Worm (Caenorhabditis elegans) whole organism, young adult: ENCODE data around the gene K06H7.1.

Experiments used
- B0019.2 ChIP-seq: fragments of 200-800 bp; sonication (Bioruptor generic); conservative IDR thresholded peaks from 2 replicates; pipeline ENCODE4 v1.3.6; 2022; ENCODE audit warnings: missing genetic modification reagents, missing genetic modification characterization, missing compliant biosample characterization
- B0336.3 ChIP-seq: fragments of 200-800 bp; sonication (Bioruptor generic); IDR thresholded peaks from 2 replicates; pipeline ENCODE4 v1.3.6; 2022; ENCODE audit warnings: missing genetic modification characterization, missing compliant biosample characterization
- C17E4.6 ChIP-seq: fragments of 200-800 bp; sonication (Bioruptor generic); IDR thresholded peaks from 2 replicates; pipeline ENCODE4 v1.3.6; 2022; ENCODE audit warnings: missing genetic modification reagents, missing genetic modification characterization, missing compliant biosample characterization
- D2030.7 ChIP-seq: fragments of 200-800 bp; sonication (Bioruptor generic); IDR thresholded peaks from 2 replicates; pipeline ENCODE4 v1.3.6; 2022; ENCODE audit warnings: missing genetic modification reagents, missing genetic modification characterization, missing compliant biosample characterization
- F10E7.11 ChIP-seq: sonication (generic microtip); optimal IDR thresholded peaks from 2 replicates; lab custom pipeline; 2017; ENCODE audit warnings: mild to moderate bottlenecking, missing genetic modification characterization, moderate library complexity, missing compliant biosample characterization
- F33H1.4 ChIP-seq: fragments of 200-800 bp; sonication (Bioruptor generic); IDR thresholded peaks from 2 replicates; pipeline ENCODE4 v1.3.6; 2022; ENCODE audit warnings: missing genetic modification reagents, missing genetic modification characterization, missing compliant biosample characterization
- F39B2.1 ChIP-seq: fragments of 200-800 bp; sonication (Bioruptor generic); IDR thresholded peaks from 2 replicates; pipeline ENCODE4 v1.3.6; 2022; ENCODE audit warnings: missing genetic modification reagents, missing genetic modification characterization, missing compliant biosample characterization
- F49E8.2 ChIP-seq: sonication (generic microtip); optimal IDR thresholded peaks from 3 replicates; lab custom pipeline; 2017; ENCODE audit warnings: missing genetic modification characterization, mild to moderate bottlenecking, missing compliant biosample characterization, antibody characterized with exemption, moderate library complexity; ENCODE audit not compliant: insufficient read depth
- Y56A3A.18 ChIP-seq: fragments of 200-800 bp; sonication (Bioruptor generic); IDR thresholded peaks from 2 replicates; pipeline ENCODE4 v1.3.6; 2022; ENCODE audit warnings: missing genetic modification reagents, missing genetic modification characterization, missing compliant biosample characterization
- Y67H2A.10 ChIP-seq: fragments of 200-800 bp; sonication (Bioruptor generic); conservative IDR thresholded peaks from 2 replicates; pipeline ENCODE4 v1.3.6; 2022; ENCODE audit warnings: missing genetic modification reagents, missing genetic modification characterization, missing compliant biosample characterization
- Y79H2A.3 ChIP-seq: fragments of 200-800 bp; sonication (Bioruptor generic); conservative IDR thresholded peaks from 2 replicates; pipeline ENCODE4 v1.3.6; 2022; ENCODE audit warnings: missing genetic modification reagents, missing genetic modification characterization, missing compliant biosample characterization
- Y95B8A.8 ChIP-seq: fragments of 200-800 bp; sonication (Bioruptor generic); IDR thresholded peaks from 2 replicates; pipeline ENCODE4 v1.3.6; 2022; ENCODE audit warnings: missing genetic modification reagents, missing genetic modification characterization, missing compliant biosample characterization
- ZK185.1 ChIP-seq: sonication (generic microtip); optimal IDR thresholded peaks from 2 replicates; lab custom pipeline; 2016; ENCODE audit warnings: mild to moderate bottlenecking, missing genetic modification characterization, missing compliant biosample characterization; ENCODE audit not compliant: poor library complexity, severe bottlenecking
- ama-1 ChIP-seq, 3 experiments: fragments of 150-350 bp in 1 of 3; sonication (generic microtip) in 2 of 3; optimal IDR thresholded peaks; 2 replicates each; lab custom pipeline; 2014 to 2018; ENCODE audit warnings: missing biosample characterization in 2 of 3, missing genetic modification characterization in 2 of 3, missing genetic modification reagents in 2 of 3
- aptf-3 ChIP-seq: fragments of 200-800 bp; sonication (Bioruptor generic); IDR thresholded peaks from 2 replicates; pipeline ENCODE4 v1.3.6; 2022; ENCODE audit warnings: missing genetic modification characterization, missing compliant biosample characterization
- athp-1 ChIP-seq: sonication (generic microtip); optimal IDR thresholded peaks from 2 replicates; lab custom pipeline; 2017; ENCODE audit warnings: mild to moderate bottlenecking, missing genetic modification characterization, missing compliant biosample characterization
- attf-3 ChIP-seq: fragments of 200-800 bp; sonication (Bioruptor generic); conservative IDR thresholded peaks from 2 replicates; pipeline ENCODE4 v1.3.6; 2022; ENCODE audit warnings: missing genetic modification reagents, missing genetic modification characterization, missing compliant biosample characterization
- bed-1 ChIP-seq: fragments of 200-800 bp; sonication (Bioruptor generic); IDR thresholded peaks from 2 replicates; pipeline ENCODE4 v1.3.6; 2022; ENCODE audit warnings: missing genetic modification reagents, missing genetic modification characterization, missing compliant biosample characterization
- ceh-58 ChIP-seq: fragments of 200-800 bp; sonication (Bioruptor generic); IDR thresholded peaks from 2 replicates; pipeline ENCODE4 v1.3.6; 2022; ENCODE audit warnings: missing genetic modification characterization, missing compliant biosample characterization
- dpff-1 ChIP-seq: sonication (generic microtip); optimal IDR thresholded peaks from 2 replicates; lab custom pipeline; 2017; ENCODE audit warnings: mild to moderate bottlenecking, missing genetic modification characterization, missing compliant biosample characterization
- dpl-1 ChIP-seq: fragments of 150-350 bp; optimal IDR thresholded peaks from 2 replicates; lab custom pipeline; 2014; ENCODE audit warnings: missing biosample characterization, missing genetic modification reagents, missing genetic modification characterization
- fkh-3 ChIP-seq: sonication (generic microtip); optimal IDR thresholded peaks from 2 replicates; lab custom pipeline; 2016; ENCODE audit warnings: mild to moderate bottlenecking, missing genetic modification characterization, missing compliant biosample characterization
- him-1 ChIP-seq: sonication (generic microtip); optimal IDR thresholded peaks from 2 replicates; lab custom pipeline; 2016; ENCODE audit warnings: missing genotype, missing genetic modification reagents, missing genetic modification characterization, missing compliant biosample characterization
- hmg-20 ChIP-seq: fragments of 200-800 bp; sonication (Bioruptor generic); IDR thresholded peaks from 2 replicates; pipeline ENCODE4 v1.3.6; 2022; ENCODE audit warnings: missing genetic modification reagents, missing genetic modification characterization, missing compliant biosample characterization
- hsf-1 ChIP-seq: fragments of 200-800 bp; sonication (Bioruptor generic); IDR thresholded peaks from 2 replicates; pipeline ENCODE4 v1.3.6; 2022; ENCODE audit warnings: missing genetic modification reagents, missing genetic modification characterization, missing compliant biosample characterization
- lag-1 ChIP-seq: fragments of 200-800 bp; sonication (Bioruptor generic); IDR thresholded peaks from 2 replicates; pipeline ENCODE4 v1.3.6; 2022; ENCODE audit warnings: missing genetic modification reagents, missing genetic modification characterization, missing compliant biosample characterization
- let-526 ChIP-seq: fragments of 200-800 bp; sonication (Bioruptor generic); IDR thresholded peaks from 2 replicates; pipeline ENCODE4 v1.3.6; 2022; ENCODE audit warnings: missing genetic modification reagents, missing genetic modification characterization, missing compliant biosample characterization
- lin-54 ChIP-seq: fragments of 200-800 bp; sonication (Bioruptor generic); optimal IDR thresholded peaks from 2 replicates; lab custom pipeline; 2018; ENCODE audit warnings: mild to moderate bottlenecking, missing genetic modification characterization, missing compliant biosample characterization
- madf-8 ChIP-seq: fragments of 200-800 bp; sonication (Bioruptor generic); conservative IDR thresholded peaks from 2 replicates; pipeline ENCODE4 v1.3.6; 2022; ENCODE audit warnings: missing genetic modification reagents, missing genetic modification characterization, missing compliant biosample characterization
- mcd-1 ChIP-seq: fragments of 200-800 bp; sonication (Bioruptor generic); IDR thresholded peaks from 2 replicates; pipeline ENCODE4 v1.3.6; 2022; ENCODE audit warnings: missing genetic modification reagents, missing genetic modification characterization, missing compliant biosample characterization
- nfyb-1 ChIP-seq: fragments of 200-800 bp; sonication (Bioruptor generic); IDR thresholded peaks from 2 replicates; pipeline ENCODE4 v1.3.6; 2022; ENCODE audit warnings: missing genetic modification reagents, missing genetic modification characterization, missing compliant biosample characterization
- nhr-179 ChIP-seq: sonication (generic microtip); optimal IDR thresholded peaks from 2 replicates; lab custom pipeline; 2016; ENCODE audit warnings: mild to moderate bottlenecking, missing genetic modification characterization, missing compliant biosample characterization
- pha-4 ChIP-seq: fragments of 150-350 bp; sonication (generic microtip); optimal IDR thresholded peaks from 2 replicates; lab custom pipeline; 2014; ENCODE audit warnings: missing biosample characterization, missing genetic modification reagents, missing genetic modification characterization
- rec-8 ChIP-seq, 2 experiments: sonication (generic microtip); optimal IDR thresholded peaks; 2 replicates each; lab custom pipeline; 2016; ENCODE audit warnings: mild to moderate bottlenecking in 2 of 2, missing genetic modification characterization in 2 of 2, missing genetic modification reagents in 2 of 2, missing genotype in 2 of 2, missing biosample characterization in 1 of 2, missing compliant biosample characterization in 1 of 2, moderate library complexity in 1 of 2
- sea-2 ChIP-seq: fragments of 200-800 bp; sonication (Bioruptor generic); IDR thresholded peaks from 2 replicates; pipeline ENCODE4 v1.3.6; 2022; ENCODE audit warnings: missing genetic modification characterization, missing compliant biosample characterization
- snpc-3.4 ChIP-seq: sonication (generic microtip); optimal IDR thresholded peaks from 2 replicates; lab custom pipeline; 2017; ENCODE audit warnings: missing genetic modification characterization, mild to moderate bottlenecking, missing compliant biosample characterization, antibody characterized with exemption, moderate library complexity, missing genotype, missing genetic modification reagents
- snpc-4 ChIP-seq, 5 experiments: fragments of 150-350 bp in 1 of 5; sonication (generic microtip) in 4 of 5; optimal IDR thresholded peaks; 2 replicates each; lab custom pipeline; 2014 to 2018; ENCODE audit warnings: missing genetic modification characterization in 5 of 5, missing biosample characterization in 3 of 5, antibody characterized with exemption in 2 of 5, mild to moderate bottlenecking in 2 of 5, missing compliant biosample characterization in 2 of 5, missing genotype in 2 of 5, moderate library complexity in 2 of 5, missing genetic modification reagents in 1 of 5
- sptf-2 ChIP-seq: fragments of 200-800 bp; sonication (Bioruptor generic); optimal IDR thresholded peaks from 2 replicates; lab custom pipeline; 2018; ENCODE audit warnings: mild to moderate bottlenecking, missing genetic modification characterization, missing compliant biosample characterization
- tbp1 ChIP-seq: fragments of 200-800 bp; sonication (Bioruptor generic); optimal IDR thresholded peaks from 2 replicates; lab custom pipeline; 2018; ENCODE audit warnings: mild to moderate bottlenecking, missing genetic modification characterization, missing compliant biosample characterization
- tbx-9 ChIP-seq: sonication (generic microtip); optimal IDR thresholded peaks from 2 replicates; lab custom pipeline; 2016; ENCODE audit warnings: borderline replicate concordance, missing genetic modification characterization, inconsistent platforms, missing compliant biosample characterization
- tlf-1 ChIP-seq: fragments of 200-800 bp; sonication (Bioruptor generic); optimal IDR thresholded peaks from 2 replicates; lab custom pipeline; 2018; ENCODE audit warnings: mild to moderate bottlenecking, missing genetic modification characterization, missing compliant biosample characterization
- unc-130 ChIP-seq: sonication (generic microtip); optimal IDR thresholded peaks from 2 replicates; lab custom pipeline; 2016; ENCODE audit warnings: missing genetic modification reagents, missing genetic modification characterization, missing compliant biosample characterization
- zim-3 ChIP-seq: sonication (generic microtip); optimal IDR thresholded peaks from 2 replicates; lab custom pipeline; 2017; ENCODE audit warnings: mild to moderate bottlenecking, missing genetic modification characterization, moderate library complexity, missing compliant biosample characterization
- ztf-18 ChIP-seq: sonication (generic microtip); optimal IDR thresholded peaks from 2 replicates; lab custom pipeline; 2016; ENCODE audit warnings: missing genotype, mild to moderate bottlenecking, missing genetic modification characterization, missing compliant biosample characterization
- ztf-28 ChIP-seq: fragments of 200-800 bp; sonication (Bioruptor generic); IDR thresholded peaks from 2 replicates; pipeline ENCODE4 v1.3.6; 2022; ENCODE audit warnings: missing genetic modification reagents, missing genetic modification characterization, missing compliant biosample characterization

The K06H7.1 gene

ce11 chrIII:8129195-8129594 is 30.1 kb downstream of the K06H7.1 start (continued):
- TF ChIP-seq ztf-28 (GFP tag; lab: Robert Waterston, UW), result no peak
- no peak for TF ChIP-seq F10E7.11 (tag; lab: Kevin White, UChicago)
- TF ChIP-seq Y95B8A.8 (GFP tag; lab: Robert Waterston, UW), result no peak
- TF ChIP-seq sea-2 (GFP tag; lab: Robert Waterston, UW), result no peak
- TF ChIP-seq let-526 (GFP tag; lab: Robert Waterston, UW), result no peak
- TF ChIP-seq C17E4.6 (GFP tag; lab: Robert Waterston, UW), result peak; percentile 31; the same call in 1 of the 2 replicates
- TF ChIP-seq pha-4 (tag; lab: Kevin White, UChicago), result no peak
- peak; percentile 4 for TF ChIP-seq snpc-3.4 (tag; lab: Kevin White, UChicago)
- TF ChIP-seq madf-8 (GFP tag; lab: Robert Waterston, UW), result 0 out of 2 replicates have a peak, but pooled peaks have one; percentile 9
- no peak for TF ChIP-seq attf-3 (GFP tag; lab: Robert Waterston, UW)
- peak; percentile 74 for TF ChIP-seq hsf-1 (GFP tag; lab: Robert Waterston, UW)
- peak; percentile 8 for TF ChIP-seq ztf-18 (tag; lab: Kevin White, UChicago)
- TF ChIP-seq Y56A3A.18 (GFP tag; lab: Robert Waterston, UW), result 0 out of 2 replicates have a peak, but pooled peaks have one; percentile 54
- no peak for TF ChIP-seq fkh-3
- TF ChIP-seq F39B2.1 (GFP tag; lab: Robert Waterston, UW), result peak; percentile 78; the same call in 1 of the 2 replicates
- no peak for TF ChIP-seq Y79H2A.3
- 0 out of 2 replicates have a peak, but pooled peaks have one; percentile 9 for TF ChIP-seq mcd-1 (GFP tag; lab: Robert Waterston, UW)
- peak; percentile 50; the same call in 1 of the 2 replicates for TF ChIP-seq nfyb-1 (GFP tag; lab: Robert Waterston, UW)
- no peak for TF ChIP-seq B0019.2 (GFP tag; lab: Robert Waterston, UW)
- TF ChIP-seq hmg-20 (GFP tag; lab: Robert Waterston, UW), result 0 out of 2 replicates have a peak, but pooled peaks have one; percentile 18
- no peak for TF ChIP-seq bed-1 (GFP tag; lab: Robert Waterston, UW)
- no peak for TF ChIP-seq ZK185.1 (tag; lab: Kevin White, UChicago)
- TF ChIP-seq him-1 (tag; lab: Kevin White, UChicago), result peak; percentile 67
- peak; percentile 57 for TF ChIP-seq F33H1.4
- no peak for TF ChIP-seq dpl-1
- no peak for TF ChIP-seq snpc-4 (GFP tag; optimal IDR thresholded peaks at IDR 0.05; lab: Kevin White, UChicago)
- TF ChIP-seq snpc-4 (tag; optimal IDR thresholded peaks at IDR 0.05; lab: Kevin White, UChicago), result peak in 2 of 4 experiments; percentile 8 to 29
- TF ChIP-seq D2030.7 (GFP tag; lab: Robert Waterston, UW), result peak; percentile 34; the same call in 1 of the 2 replicates
- no peak for TF ChIP-seq sptf-2 (GFP tag; lab: Kevin White, UChicago)
- no peak for TF ChIP-seq Y67H2A.10 (GFP tag; lab: Robert Waterston, UW)
- TF ChIP-seq B0336.3 (GFP tag; lab: Robert Waterston, UW), result peak; percentile 64; the same call in 1 of the 2 replicates
- TF ChIP-seq rec-8 (tag; optimal IDR thresholded peaks at IDR 0.05; lab: Kevin White, UChicago), result peak in 1 of 2 experiments; percentile 5
- TF ChIP-seq tlf-1 (GFP tag; lab: Kevin White, UChicago), result peak; percentile 39
- TF ChIP-seq ama-1 (optimal IDR thresholded peaks at IDR 0.05; lab: Kevin White, UChicago), result no peak
- peak in 1 of 2 experiments; percentile 35 for TF ChIP-seq ama-1 (GFP tag; optimal IDR thresholded peaks at IDR 0.05; lab: Kevin White, UChicago)
- no peak for TF ChIP-seq aptf-3
- TF ChIP-seq F49E8.2, result peak; percentile 67
- TF ChIP-seq lin-54 (GFP tag; lab: Kevin White, UChicago), result peak; percentile 37
- no peak for TF ChIP-seq nhr-179 (tag; lab: Kevin White, UChicago)
- no peak for TF ChIP-seq tbx-9 (tag; lab: Kevin White, UChicago)
- peak; percentile 56 for TF ChIP-seq athp-1 (tag; lab: Kevin White, UChicago)
- no peak for TF ChIP-seq dpff-1 (tag; lab: Kevin White, UChicago)
- no peak for TF ChIP-seq zim-3 (tag; lab: Kevin White, UChicago)
- TF ChIP-seq ceh-58 (GFP tag; lab: Robert Waterston, UW), result 0 out of 2 replicates have a peak, but pooled peaks have one; percentile 67
- TF ChIP-seq unc-130 (GFP tag; lab: Kevin White, UChicago), result no peak
- peak; percentile 32 for TF ChIP-seq tbp1 (GFP tag; lab: Kevin White, UChicago)
- no peak for TF ChIP-seq lag-1
